Fruit fly (Drosophila melanogaster) whole organism, embryonic: Measurements from ENCODE around the gene RpL13.
A peak's percentile ranks its signal among the peaks of the same experiment; 100 is the strongest.

ENCODE experiments used
- Abd-B ChIP-seq: fragments of 200-800 bp; sonication (Bioruptor generic); optimal IDR thresholded peaks from 2 replicates; lab custom pipeline; 2018; ENCODE audit warnings: missing biosample characterization, mild to moderate bottlenecking, missing genetic modification characterization, moderate library complexity
- Adf1 ChIP-seq: fragments of 200-800 bp; sonication (Bioruptor generic); IDR thresholded peaks from 2 replicates; pipeline ENCODE4 v1.3.6; 2022; ENCODE audit warnings: missing biosample characterization, missing genetic modification characterization
- Antp ChIP-seq: fragments of 200-800 bp; sonication (Bioruptor generic); optimal IDR thresholded peaks from 3 replicates; lab custom pipeline; 2016; ENCODE audit warnings: missing biosample characterization, missing genetic modification characterization
- BEAF-32 ChIP-seq: fragments of 200-800 bp; sonication (Bioruptor generic); optimal IDR thresholded peaks from 3 replicates; lab custom pipeline; 2017; ENCODE audit warnings: missing biosample characterization, missing genetic modification characterization, mild to moderate bottlenecking, moderate library complexity, missing genetic modification reagents
- CG10274 ChIP-seq: fragments of 200-800 bp; sonication (Bioruptor generic); optimal IDR thresholded peaks from 3 replicates; lab custom pipeline; 2017; ENCODE audit warnings: missing biosample characterization, mild to moderate bottlenecking, missing genetic modification characterization
- CG1233 ChIP-seq: fragments of 200-800 bp; sonication (Bioruptor generic); optimal IDR thresholded peaks from 4 replicates; lab custom pipeline; 2018; ENCODE audit warnings: missing biosample characterization, mild to moderate bottlenecking, missing genetic modification characterization
- CG12391 ChIP-seq: fragments of 200-800 bp; sonication (Bioruptor generic); optimal IDR thresholded peaks from 3 replicates; lab custom pipeline; 2018; ENCODE audit warnings: missing biosample characterization, mild to moderate bottlenecking, missing genetic modification characterization, moderate library complexity
- CG15696 ChIP-seq: fragments of 200-800 bp; sonication (Bioruptor generic); optimal IDR thresholded peaks from 2 replicates; lab custom pipeline; 2019; ENCODE audit warnings: missing biosample characterization, mild to moderate bottlenecking, missing genetic modification characterization, moderate library complexity
- CG16815 ChIP-seq: fragments of 200-800 bp; sonication (Bioruptor generic); optimal IDR thresholded peaks from 3 replicates; lab custom pipeline; 2017; ENCODE audit warnings: missing biosample characterization, mild to moderate bottlenecking, missing genetic modification characterization
- CG17359 ChIP-seq: fragments of 200-800 bp; sonication (Bioruptor generic); optimal IDR thresholded peaks from 3 replicates; lab custom pipeline; 2018; ENCODE audit warnings: missing biosample characterization, mild to moderate bottlenecking, missing genetic modification characterization, moderate library complexity
- CG17385 ChIP-seq: fragments of 200-800 bp; sonication (Bioruptor generic); optimal IDR thresholded peaks from 3 replicates; lab custom pipeline; 2018; ENCODE audit warnings: missing biosample characterization, mild to moderate bottlenecking, missing genetic modification characterization
- CG1832 ChIP-seq: fragments of 200-800 bp; sonication (Bioruptor generic); optimal IDR thresholded peaks from 2 replicates; lab custom pipeline; 2017; ENCODE audit warnings: missing biosample characterization, mild to moderate bottlenecking, missing genetic modification characterization, inconsistent platforms
- CG18476 ChIP-seq: fragments of 200-800 bp; sonication (Bioruptor generic); optimal IDR thresholded peaks from 2 replicates; lab custom pipeline; 2016; ENCODE audit warnings: missing biosample characterization, mild to moderate bottlenecking, missing genetic modification characterization
- CG18599 ChIP-seq: fragments of 200-800 bp; sonication (Bioruptor generic); optimal IDR thresholded peaks from 3 replicates; lab custom pipeline; 2017; ENCODE audit warnings: missing biosample characterization, missing genetic modification characterization, mild to moderate bottlenecking, moderate library complexity, missing genetic modification reagents
- CG18619 ChIP-seq: fragments of 200-800 bp; sonication (Bioruptor generic); optimal IDR thresholded peaks from 3 replicates; lab custom pipeline; 2017; ENCODE audit warnings: missing biosample characterization, mild to moderate bottlenecking, missing genetic modification characterization
- CG31224 ChIP-seq: fragments of 200-800 bp; sonication (Bioruptor generic); IDR thresholded peaks from 2 replicates; pipeline ENCODE4 v1.3.6; 2022; ENCODE audit warnings: missing biosample characterization, missing genetic modification characterization
- CG32767 ChIP-seq: fragments of 200-800 bp; sonication (Bioruptor generic); IDR thresholded peaks from 2 replicates; pipeline ENCODE4 v1.3.6; 2022; ENCODE audit warnings: missing biosample characterization, missing genetic modification characterization
- CG4820 ChIP-seq: fragments of 200-800 bp; sonication (Bioruptor generic); optimal IDR thresholded peaks from 3 replicates; lab custom pipeline; 2016; ENCODE audit warnings: missing biosample characterization, missing genetic modification characterization
- CG6254 ChIP-seq: fragments of 200-800 bp; sonication (Bioruptor generic); optimal IDR thresholded peaks from 3 replicates; lab custom pipeline; 2017; ENCODE audit warnings: mild to moderate bottlenecking, missing biosample characterization, missing genetic modification reagents, missing genetic modification characterization
- CG7271 ChIP-seq: fragments of 200-800 bp; sonication (Bioruptor generic); optimal IDR thresholded peaks from 2 replicates; lab custom pipeline; 2018; ENCODE audit warnings: missing biosample characterization, mild to moderate bottlenecking, missing genetic modification characterization, moderate library complexity
- CG7372 ChIP-seq: fragments of 200-800 bp; sonication (Bioruptor generic); IDR thresholded peaks from 2 replicates; pipeline ENCODE4 v1.3.6; 2022; ENCODE audit warnings: missing biosample characterization, missing genetic modification characterization
- CG7839 ChIP-seq: fragments of 200-800 bp; sonication (Bioruptor generic); optimal IDR thresholded peaks from 3 replicates; lab custom pipeline; 2018; ENCODE audit warnings: missing biosample characterization, mild to moderate bottlenecking, missing genetic modification characterization, moderate library complexity
- CG8281 ChIP-seq: fragments of 200-800 bp; sonication (Bioruptor generic); optimal IDR thresholded peaks from 2 replicates; lab custom pipeline; 2018; ENCODE audit warnings: missing biosample characterization, mild to moderate bottlenecking, missing genetic modification characterization, moderate library complexity
- CHES-1-like ChIP-seq: fragments of 200-800 bp; sonication (Bioruptor generic); optimal IDR thresholded peaks from 2 replicates; lab custom pipeline; 2016; ENCODE audit warnings: missing biosample characterization, missing genetic modification characterization
- Camta ChIP-seq: fragments of 200-800 bp; sonication (Bioruptor generic); optimal IDR thresholded peaks from 2 replicates; lab custom pipeline; 2016; ENCODE audit warnings: missing biosample characterization, missing genetic modification characterization
- Deaf1 ChIP-seq: fragments of 200-800 bp; optimal IDR thresholded peaks from 3 replicates; lab custom pipeline; 2019; ENCODE audit warnings: missing biosample characterization, mild to moderate bottlenecking, missing genetic modification characterization, moderate library complexity
- E2f1 ChIP-seq: fragments of 200-800 bp; sonication (Bioruptor generic); IDR thresholded peaks from 2 replicates; pipeline ENCODE4 v1.3.6; 2022; ENCODE audit warnings: missing biosample characterization, missing genetic modification characterization
- Fer2 ChIP-seq: fragments of 200-800 bp; sonication (Bioruptor generic); optimal IDR thresholded peaks from 2 replicates; lab custom pipeline; 2018; ENCODE audit warnings: missing biosample characterization, mild to moderate bottlenecking, missing genetic modification characterization, moderate library complexity
- Hr51 ChIP-seq, 2 experiments: fragments of 200-800 bp; sonication (Bioruptor generic); optimal IDR thresholded peaks; 2 replicates in 1 of 2; 3 replicates in 1 of 2; lab custom pipeline; 2016 to 2018; ENCODE audit warnings: missing biosample characterization in 2 of 2, missing genetic modification characterization in 2 of 2, mild to moderate bottlenecking in 1 of 2, moderate library complexity in 1 of 2
- Lpt ChIP-seq: fragments of >200 bp; optimal IDR thresholded peaks from 2 replicates; lab custom pipeline; 2018; ENCODE audit warnings: missing biosample characterization, missing genetic modification characterization
- Max ChIP-seq: fragments of 200-800 bp; sonication (Bioruptor generic); optimal IDR thresholded peaks from 2 replicates; lab custom pipeline; 2016; ENCODE audit warnings: missing biosample characterization, mild to moderate bottlenecking, missing genetic modification characterization
- Opbp ChIP-seq: fragments of 200-800 bp; sonication (Bioruptor generic); IDR thresholded peaks from 3 replicates; pipeline ENCODE4 v1.3.6; 2022; ENCODE audit warnings: missing biosample characterization, missing genetic modification characterization; ENCODE audit not compliant: partially characterized antibody
- Spps ChIP-seq: fragments of 200-800 bp; sonication (Bioruptor generic); optimal IDR thresholded peaks from 2 replicates; lab custom pipeline; 2018; ENCODE audit warnings: missing biosample characterization, mild to moderate bottlenecking, missing genetic modification characterization
- Tbp ChIP-seq: fragments of >200 bp; optimal IDR thresholded peaks from 2 replicates; lab custom pipeline; 2018; ENCODE audit warnings: missing biosample characterization, missing genetic modification characterization
- bcd ChIP-seq: fragments of 200-800 bp; sonication (Bioruptor generic); optimal IDR thresholded peaks from 2 replicates; lab custom pipeline; 2017; ENCODE audit warnings: missing biosample characterization, mild to moderate bottlenecking, missing genetic modification characterization
- bowl ChIP-seq: fragments of 200-800 bp; sonication (Bioruptor generic); IDR thresholded peaks from 2 replicates; pipeline ENCODE4 v1.3.6; 2022; ENCODE audit warnings: missing biosample characterization, missing genetic modification characterization
- cato ChIP-seq: fragments of 200-800 bp; sonication (Bioruptor generic); optimal IDR thresholded peaks from 2 replicates; lab custom pipeline; 2016; ENCODE audit warnings: missing biosample characterization, missing genetic modification characterization, borderline replicate concordance
- caup ChIP-seq: fragments of 200-800 bp; sonication (Bioruptor generic); optimal IDR thresholded peaks from 3 replicates; lab custom pipeline; 2017; ENCODE audit warnings: missing biosample characterization, mild to moderate bottlenecking, missing genetic modification characterization, moderate library complexity; ENCODE audit not compliant: severe bottlenecking
- eyg ChIP-seq: fragments of 200-800 bp; sonication (Bioruptor generic); optimal IDR thresholded peaks from 3 replicates; lab custom pipeline; 2016; ENCODE audit warnings: missing biosample characterization, missing genetic modification characterization
- gce ChIP-seq: fragments of 200-800 bp; sonication (Bioruptor generic); IDR thresholded peaks from 3 replicates; pipeline ENCODE4 v1.3.6; 2022; ENCODE audit warnings: missing biosample characterization, missing genetic modification characterization
- gcm ChIP-seq: fragments of 200-800 bp; sonication (Bioruptor generic); optimal IDR thresholded peaks from 2 replicates; lab custom pipeline; 2019; ENCODE audit warnings: missing biosample characterization, mild to moderate bottlenecking, missing genetic modification characterization, moderate library complexity
- gt ChIP-seq: fragments of 200-800 bp; sonication (Bioruptor generic); IDR thresholded peaks from 2 replicates; pipeline ENCODE4 v1.3.6; 2022; ENCODE audit warnings: missing biosample characterization, missing genetic modification characterization
- nau ChIP-seq: fragments of 200-800 bp; sonication (Bioruptor generic); optimal IDR thresholded peaks from 3 replicates; lab custom pipeline; 2017; ENCODE audit warnings: missing biosample characterization, mild to moderate bottlenecking, missing genetic modification characterization, missing genetic modification reagents
- nom ChIP-seq: fragments of 200-800 bp; sonication (Bioruptor generic); optimal IDR thresholded peaks from 2 replicates; lab custom pipeline; 2017; ENCODE audit warnings: missing biosample characterization, missing genetic modification characterization, mild to moderate bottlenecking, moderate library complexity, missing genetic modification reagents
- pb ChIP-seq: fragments of 200-800 bp; sonication (Bioruptor generic); optimal IDR thresholded peaks from 3 replicates; lab custom pipeline; 2016; ENCODE audit warnings: missing biosample characterization, missing genetic modification characterization
- pnt ChIP-seq: fragments of 200-800 bp; sonication (Bioruptor generic); optimal IDR thresholded peaks from 3 replicates; lab custom pipeline; 2016; ENCODE audit warnings: missing biosample characterization, missing genetic modification characterization
- ro ChIP-seq: fragments of 200-800 bp; sonication (Bioruptor generic); IDR thresholded peaks from 2 replicates; pipeline ENCODE4 v1.3.6; 2022; ENCODE audit warnings: missing biosample characterization, missing genetic modification characterization
- sna ChIP-seq: fragments of 200-800 bp; sonication (Bioruptor generic); IDR thresholded peaks from 2 replicates; pipeline ENCODE4 v1.3.6; 2022; ENCODE audit warnings: missing biosample characterization, missing genetic modification characterization; ENCODE audit not compliant: partially characterized antibody
- trem ChIP-seq: fragments of 200-800 bp; optimal IDR thresholded peaks from 3 replicates; lab custom pipeline; 2019; ENCODE audit warnings: missing biosample characterization, mild to moderate bottlenecking, missing genetic modification characterization, moderate library complexity
- trh ChIP-seq: fragments of 200-800 bp; sonication (Bioruptor generic); optimal IDR thresholded peaks from 2 replicates; lab custom pipeline; 2016; ENCODE audit warnings: missing biosample characterization, missing genetic modification characterization

Gene RpL13

DNA sequence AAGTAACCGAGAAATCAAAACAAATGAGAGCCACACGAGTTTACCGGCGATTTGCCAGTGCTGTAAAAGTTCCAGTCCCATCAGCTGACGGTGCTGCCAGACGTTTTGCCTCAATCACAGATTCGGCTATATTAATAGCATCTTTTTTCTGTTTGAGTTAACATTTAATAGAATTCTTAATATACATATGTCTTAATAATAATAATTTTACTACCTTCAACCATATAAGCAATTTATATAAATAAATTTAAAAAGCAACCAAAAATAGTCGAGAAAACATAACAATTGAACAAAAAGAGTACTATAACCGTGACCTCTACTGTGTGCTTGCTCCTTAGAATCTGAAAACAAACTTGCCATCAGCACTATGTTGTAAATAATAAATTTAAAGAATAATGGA, 13.0 kb upstream of the RpL13 start, which contains the start of the genes CG13126 and CG4709 (continued):
- TF ChIP-seq Abd-B (GFP tag; lab: Kevin White, UChicago) (peak; percentile 83), Adf1 (GFP tag; lab: Robert Waterston, UW) (peak; percentile 70), CG10274 (GFP tag; lab: Kevin White, UChicago) (peak; percentile 16), nau (GFP tag; lab: Kevin White, UChicago) (peak; percentile 85), pb (GFP tag; lab: Kevin White, UChicago) (no peak), CG15696 (tag; lab: Kevin White, UChicago) (peak; percentile 95), CG7839 (tag; lab: Kevin White, UChicago) (peak; percentile 94), CG17385 (GFP tag; lab: Kevin White, UChicago) (peak; percentile 84), CG18599 (peak; percentile 96), Opbp (GFP tag; lab: Robert Waterston, UW) (no peak), Antp (GFP tag; lab: Kevin White, UChicago) (peak; percentile 13), bowl (peak; percentile 49; the same call in 1 of the 2 replicates), nom (GFP tag; lab: Kevin White, UChicago) (peak; percentile 85), trh (GFP tag; lab: Kevin White, UChicago) (peak; percentile 46), Tbp (GFP tag; lab: Kevin White, UChicago) (no peak), Max (GFP tag; lab: Kevin White, UChicago) (peak; percentile 92), CG8281 (tag; lab: Kevin White, UChicago) (peak; percentile 76), CG7372 (GFP tag; lab: Robert Waterston, UW) (peak; percentile 83), Lpt (no peak), BEAF-32 (GFP tag; lab: Kevin White, UChicago) (peak; percentile 30), Spps (tag; lab: Kevin White, UChicago) (peak; percentile 95), CG18476 (GFP tag; lab: Kevin White, UChicago) (peak; percentile 81), Fer2 (peak; percentile 86), CG1832 (no peak), gcm (GFP tag; lab: Kevin White, UChicago) (peak; percentile 93), trem (tag; lab: Kevin White, UChicago) (peak; percentile 96), cato (GFP tag; lab: Kevin White, UChicago) (peak; percentile 70), CG17359 (tag; lab: Kevin White, UChicago) (peak; percentile 95), gce (peak; percentile 73; the same call in 2 of the 3 replicates), CG18619 (GFP tag; lab: Kevin White, UChicago) (peak; percentile 87), pnt (peak; percentile 33), gt (GFP tag; lab: Robert Waterston, UW) (no peak), eyg (GFP tag; lab: Kevin White, UChicago) (peak; percentile 4), CHES-1-like (GFP tag; lab: Kevin White, UChicago) (peak; percentile 37), CG1233 (GFP tag; lab: Kevin White, UChicago) (peak; percentile 90), CG4820 (GFP tag; lab: Kevin White, UChicago) (peak; percentile 88), Camta (peak; percentile 41), E2f1 (GFP tag; lab: Robert Waterston, UW) (peak; percentile 87), ro (GFP tag; lab: Robert Waterston, UW) (peak; percentile 75), Hr51 (GFP tag; optimal IDR thresholded peaks at IDR 0.05; lab: Kevin White, UChicago) (peak; percentile 51 to 91), CG31224 (peak; percentile 79), CG12391 (tag; lab: Kevin White, UChicago) (peak; percentile 96), Deaf1 (tag; lab: Kevin White, UChicago) (peak; percentile 73), bcd (GFP tag; lab: Kevin White, UChicago) (peak; percentile 93), CG7271 (tag; lab: Kevin White, UChicago) (peak; percentile 93), caup (GFP tag; lab: Kevin White, UChicago) (peak; percentile 90), sna (GFP tag; lab: Robert Waterston, UW) (no peak), CG16815 (GFP tag; lab: Kevin White, UChicago) (peak; percentile 80), CG32767 (peak; percentile 88), CG6254 (GFP tag; lab: Kevin White, UChicago) (peak; percentile 92)
